Fruit fly (Drosophila melanogaster): ENCODE results near the gene bt.

DNA sequence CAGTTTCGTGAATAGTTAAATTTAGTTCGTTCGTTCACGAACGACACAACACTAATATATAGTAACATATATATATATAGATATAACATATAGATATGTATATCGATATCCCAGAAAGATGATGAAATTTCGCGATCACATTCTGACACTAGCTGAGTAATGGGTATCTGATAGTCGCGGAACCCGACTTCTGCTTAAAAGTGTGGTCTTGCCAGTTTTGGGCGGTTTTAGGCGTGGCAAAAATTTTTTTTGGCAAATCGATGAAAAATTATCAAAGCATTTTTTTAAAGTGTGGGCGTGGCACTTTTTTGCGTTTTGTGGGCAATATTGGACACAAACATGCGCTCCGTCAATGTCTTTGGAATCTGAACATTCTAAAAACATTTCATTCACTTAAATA is 1.3 kb upstream of the bt start:
- TF ChIP-seq toe (GFP tag; optimal IDR thresholded peaks at IDR 0.05) = no peak
- TF ChIP-seq CG12768 (GFP tag; optimal IDR thresholded peaks at IDR 0.05) = no peak
- no peak for TF ChIP-seq tj (GFP tag; optimal IDR thresholded peaks at IDR 0.05)
